Fruit fly (Drosophila melanogaster) whole organism, prepupa: ENCODE measurements around the gene eIF4E3.

ENCODE experiments used
- Blimp-1 ChIP-seq: fragments of 200-800 bp; sonication (Bioruptor generic); optimal IDR thresholded peaks from 3 replicates; lab custom pipeline; 2017; ENCODE audit warnings: missing biosample characterization, missing genetic modification characterization, mild to moderate bottlenecking, moderate library complexity, missing genetic modification reagents
- CG10631 ChIP-seq: fragments of 200-800 bp; sonication (Bioruptor generic); optimal IDR thresholded peaks from 2 replicates; lab custom pipeline; 2016; ENCODE audit warnings: missing biosample characterization, missing genetic modification characterization
- CG10669 ChIP-seq: fragments of 200-800 bp; sonication (Bioruptor generic); optimal IDR thresholded peaks from 3 replicates; lab custom pipeline; 2018; ENCODE audit warnings: missing biosample characterization, mild to moderate bottlenecking, missing genetic modification characterization, moderate library complexity
- CG11294 ChIP-seq: fragments of 200-800 bp; sonication (Bioruptor generic); IDR thresholded peaks from 2 replicates; pipeline ENCODE4 v1.3.6; 2022; ENCODE audit warnings: missing biosample characterization, missing genetic modification characterization
- CG11762 ChIP-seq: fragments of 200-800 bp; sonication (Bioruptor generic); optimal IDR thresholded peaks from 3 replicates; lab custom pipeline; 2016; ENCODE audit warnings: missing biosample characterization, missing genetic modification characterization; ENCODE audit not compliant: insufficient read depth
- CG16779 ChIP-seq: fragments of 200-800 bp; sonication (Bioruptor generic); optimal IDR thresholded peaks from 3 replicates; lab custom pipeline; 2017; ENCODE audit warnings: missing biosample characterization, mild to moderate bottlenecking, missing genetic modification characterization
- CG3032 ChIP-seq: fragments of 200-800 bp; optimal IDR thresholded peaks from 2 replicates; lab custom pipeline; 2019; ENCODE audit warnings: missing biosample characterization, mild to moderate bottlenecking, missing genetic modification characterization, moderate library complexity
- CG31627 ChIP-seq: fragments of 200-800 bp; sonication (Bioruptor generic); optimal IDR thresholded peaks from 3 replicates; lab custom pipeline; 2016; ENCODE audit warnings: missing biosample characterization, missing genetic modification characterization
- CG34406 ChIP-seq: fragments of 200-800 bp; sonication (Bioruptor generic); optimal IDR thresholded peaks from 3 replicates; lab custom pipeline; 2016; ENCODE audit warnings: missing biosample characterization, missing genetic modification characterization
- CG6163 ChIP-seq: fragments of 200-800 bp; sonication (Bioruptor generic); IDR thresholded peaks from 3 replicates; pipeline ENCODE4 v1.3.6; 2022; ENCODE audit warnings: missing biosample characterization, missing genetic modification characterization
- CG6276 ChIP-seq: fragments of 200-800 bp; sonication (Bioruptor generic); optimal IDR thresholded peaks from 2 replicates; lab custom pipeline; 2017; ENCODE audit warnings: missing biosample characterization, mild to moderate bottlenecking, missing genetic modification characterization
- CG6808 ChIP-seq: fragments of 200-800 bp; sonication (Bioruptor generic); optimal IDR thresholded peaks from 3 replicates; lab custom pipeline; 2017; ENCODE audit warnings: missing biosample characterization, missing genetic modification characterization, mild to moderate bottlenecking, moderate library complexity, missing genetic modification reagents
- CG6854 ChIP-seq: fragments of 200-800 bp; sonication (Bioruptor generic); optimal IDR thresholded peaks from 2 replicates; lab custom pipeline; 2017; ENCODE audit warnings: missing biosample characterization, mild to moderate bottlenecking, missing genetic modification characterization
- CG8119 ChIP-seq: fragments of 200-800 bp; sonication (Bioruptor generic); IDR thresholded peaks from 3 replicates; pipeline ENCODE4 v1.3.6; 2022; ENCODE audit warnings: missing biosample characterization, missing genetic modification characterization
- CG8632 ChIP-seq: fragments of 200-800 bp; sonication (Bioruptor generic); optimal IDR thresholded peaks from 3 replicates; lab custom pipeline; 2016; ENCODE audit warnings: missing biosample characterization, missing genetic modification characterization
- Eip75B ChIP-seq: fragments of 200-800 bp; sonication (Bioruptor generic); optimal IDR thresholded peaks from 3 replicates; lab custom pipeline; 2016; ENCODE audit warnings: missing biosample characterization, missing genetic modification characterization
- Eip78C ChIP-seq: fragments of 200-800 bp; sonication (Bioruptor generic); peaks from one replicate; lab custom pipeline; 2016; ENCODE audit warnings: missing biosample characterization, missing genetic modification characterization
- Eip93F ChIP-seq: fragments of 200-800 bp; sonication (Bioruptor generic); optimal IDR thresholded peaks from 2 replicates; lab custom pipeline; 2016; ENCODE audit warnings: missing biosample characterization, mild to moderate bottlenecking, missing genetic modification characterization
- Ets21C ChIP-seq: fragments of 200-800 bp; sonication (Bioruptor generic); optimal IDR thresholded peaks from 3 replicates; lab custom pipeline; 2016; ENCODE audit warnings: missing biosample characterization, missing genetic modification characterization
- Gug ChIP-seq: fragments of 200-800 bp; sonication (Bioruptor generic); IDR thresholded peaks from 2 replicates; pipeline ENCODE4 v1.3.6; 2022; ENCODE audit warnings: missing biosample characterization, missing genetic modification characterization
- Hr38 ChIP-seq: sonication (Bioruptor generic); optimal IDR thresholded peaks from 2 replicates; lab custom pipeline; 2016; ENCODE audit warnings: missing biosample characterization, missing genetic modification characterization
- Hr4 ChIP-seq: fragments of 200-800 bp; sonication (Bioruptor generic); optimal IDR thresholded peaks from 3 replicates; lab custom pipeline; 2016; ENCODE audit warnings: missing biosample characterization, missing genetic modification characterization
- Lpt ChIP-seq: fragments of 200-800 bp; sonication (Bioruptor generic); optimal IDR thresholded peaks from 3 replicates; lab custom pipeline; 2016; ENCODE audit warnings: missing biosample characterization, missing genetic modification characterization
- OdsH ChIP-seq: fragments of 200-800 bp; sonication (Bioruptor generic); optimal IDR thresholded peaks from 3 replicates; lab custom pipeline; 2016; ENCODE audit warnings: missing biosample characterization, missing genetic modification characterization
- Smox ChIP-seq: fragments of 200-800 bp; sonication (Bioruptor generic); optimal IDR thresholded peaks from 3 replicates; lab custom pipeline; 2016; ENCODE audit warnings: missing biosample characterization, missing genetic modification characterization
- Sox102F ChIP-seq: fragments of 200-800 bp; sonication (Bioruptor generic); optimal IDR thresholded peaks from 2 replicates; lab custom pipeline; 2016; ENCODE audit warnings: missing biosample characterization, mild to moderate bottlenecking, missing genetic modification characterization
- Sox14 ChIP-seq: fragments of 200-800 bp; sonication (Bioruptor generic); optimal IDR thresholded peaks from 3 replicates; lab custom pipeline; 2016; ENCODE audit warnings: missing biosample characterization, missing genetic modification characterization
- Sox15 ChIP-seq: fragments of 200-800 bp; sonication (Bioruptor generic); optimal IDR thresholded peaks from 3 replicates; lab custom pipeline; 2016; ENCODE audit warnings: missing biosample characterization, missing genetic modification characterization
- achi ChIP-seq: fragments of 200-800 bp; sonication (Bioruptor generic); optimal IDR thresholded peaks from 3 replicates; lab custom pipeline; 2016; ENCODE audit warnings: missing biosample characterization, missing genetic modification characterization
- acj6 ChIP-seq: fragments of 200-800 bp; sonication (Bioruptor generic); optimal IDR thresholded peaks from 3 replicates; lab custom pipeline; 2016; ENCODE audit warnings: missing biosample characterization, missing genetic modification characterization
- cyc ChIP-seq: fragments of 200-800 bp; sonication (Bioruptor generic); optimal IDR thresholded peaks from 3 replicates; lab custom pipeline; 2016; ENCODE audit warnings: missing biosample characterization, missing genetic modification characterization
- dac ChIP-seq: fragments of 200-800 bp; sonication (Bioruptor generic); optimal IDR thresholded peaks from 2 replicates; lab custom pipeline; 2017; ENCODE audit warnings: missing biosample characterization, mild to moderate bottlenecking, missing genetic modification characterization
- dsx ChIP-seq: fragments of 200-800 bp; optimal IDR thresholded peaks from 3 replicates; lab custom pipeline; 2019; ENCODE audit warnings: missing biosample characterization, mild to moderate bottlenecking, missing genetic modification characterization, moderate library complexity; ENCODE audit not compliant: poor library complexity, severe bottlenecking
- fd59A ChIP-seq: fragments of 200-800 bp; sonication (Bioruptor generic); optimal IDR thresholded peaks from 2 replicates; lab custom pipeline; 2017; ENCODE audit warnings: missing biosample characterization, mild to moderate bottlenecking, missing genetic modification characterization, missing genetic modification reagents
- fd85E ChIP-seq: fragments of 200-800 bp; sonication (Bioruptor generic); optimal IDR thresholded peaks from 3 replicates; lab custom pipeline; 2016; ENCODE audit warnings: missing biosample characterization, missing genetic modification characterization
- fkh ChIP-seq: fragments of 200-800 bp; sonication (Bioruptor generic); optimal IDR thresholded peaks from 3 replicates; lab custom pipeline; 2017; ENCODE audit warnings: missing biosample characterization, mild to moderate bottlenecking, missing genetic modification characterization, moderate library complexity
- lz ChIP-seq: fragments of 200-800 bp; sonication (Bioruptor generic); optimal IDR thresholded peaks from 3 replicates; lab custom pipeline; 2016; ENCODE audit warnings: missing biosample characterization, missing genetic modification characterization
- net ChIP-seq: fragments of 200-800 bp; sonication (Bioruptor generic); optimal IDR thresholded peaks from 3 replicates; lab custom pipeline; 2016; ENCODE audit warnings: missing biosample characterization, missing genetic modification characterization
- salr ChIP-seq, 2 experiments: fragments of 200-800 bp; sonication (Bioruptor generic); optimal IDR thresholded peaks; 3 replicates each; lab custom pipeline; 2016 to 2018; ENCODE audit warnings: missing biosample characterization in 2 of 2, missing genetic modification characterization in 2 of 2, mild to moderate bottlenecking in 1 of 2
- spab ChIP-seq: fragments of 200-800 bp; sonication (Bioruptor generic); optimal IDR thresholded peaks from 2 replicates; lab custom pipeline; 2017; ENCODE audit warnings: missing biosample characterization, mild to moderate bottlenecking, missing genetic modification characterization, missing genetic modification reagents
- ss ChIP-seq, 2 experiments: fragments of 200-800 bp; sonication (Bioruptor generic); optimal IDR thresholded peaks; 2 replicates in 1 of 2; 3 replicates in 1 of 2; lab custom pipeline; 2017 to 2018; ENCODE audit warnings: mild to moderate bottlenecking in 2 of 2, missing biosample characterization in 2 of 2, missing genetic modification characterization in 2 of 2, moderate library complexity in 1 of 2
- svp ChIP-seq: fragments of 200-800 bp; sonication (Bioruptor generic); peaks from one replicate; lab custom pipeline; 2016; ENCODE audit warnings: missing biosample characterization, missing genetic modification characterization
- topi ChIP-seq: fragments of 200-800 bp; sonication (Bioruptor generic); optimal IDR thresholded peaks from 3 replicates; lab custom pipeline; 2016; ENCODE audit warnings: missing biosample characterization, missing genetic modification characterization
- vri ChIP-seq: fragments of 200-800 bp; sonication (Bioruptor generic); optimal IDR thresholded peaks from 3 replicates; lab custom pipeline; 2016; ENCODE audit warnings: missing biosample characterization, mild to moderate bottlenecking, missing genetic modification characterization

The eIF4E3 gene

dm6 chr3L:8185263-8186227 lies 43.5 kb upstream of the eIF4E3 start (continued):
- TF ChIP-seq Sox102F (no peak), salr (GFP tag; optimal IDR thresholded peaks at IDR 0.05; lab: Kevin White, UChicago) (peak; percentile 23 to 29), CG6854 (GFP tag; lab: Kevin White, UChicago) (no peak), Eip78C (GFP tag; lab: Kevin White, UChicago) (peak; percentile 94), Blimp-1 (GFP tag; lab: Kevin White, UChicago) (no peak), svp (GFP tag; lab: Kevin White, UChicago) (peak; percentile 77), CG31627 (peak; percentile 28), Smox (no peak), CG8119 (GFP tag; lab: Robert Waterston, UW) (peak; percentile 50), CG6276 (GFP tag; lab: Kevin White, UChicago) (no peak), ss (GFP tag; optimal IDR thresholded peaks at IDR 0.05; lab: Kevin White, UChicago) (peak in 1 of 2 experiments; percentile 13), Eip75B (GFP tag; lab: Kevin White, UChicago) (peak; percentile 63), CG11294 (GFP tag; lab: Robert Waterston, UW) (peak; percentile 32; the same call in 1 of the 2 replicates), CG34406 (peak; percentile 25), CG8632 (peak; percentile 50), dsx (GFP tag; lab: Kevin White, UChicago) (peak; percentile 36), Ets21C (GFP tag; lab: Kevin White, UChicago) (peak; percentile 21), CG10669 (GFP tag; lab: Kevin White, UChicago) (peak; percentile 67), net (GFP tag; lab: Kevin White, UChicago) (peak; percentile 55), fd85E (no peak), cyc (GFP tag; lab: Kevin White, UChicago) (peak; percentile 31), spab (peak; percentile 53), achi (peak; percentile 60), CG3032 (tag; lab: Kevin White, UChicago) (peak; percentile 46), CG11762 (GFP tag; lab: Kevin White, UChicago) (peak; percentile 57), CG10631 (GFP tag; lab: Kevin White, UChicago) (peak; percentile 50), Lpt (GFP tag; lab: Kevin White, UChicago) (peak; percentile 40), CG6163 (GFP tag; lab: Robert Waterston, UW) (peak; percentile 63; the same call in 2 of the 3 replicates)
- TF ChIP-seq, all 60 proteins: peak for 50

dm6 chr3L:8186627-8187396 lies 42.2 kb upstream of the eIF4E3 start, which contains the start of the genes ERR and Atg18a:
Gene ERR (minus strand): TSS chr3L:8186671.
Gene Atg18a (plus strand): TSS chr3L:8186857.
- TF ChIP-seq Hr38 (GFP tag; lab: Kevin White, UChicago) (peak; percentile 60), fd59A (GFP tag; lab: Kevin White, UChicago) (peak; percentile 71), CG34406 (peak; percentile 82), cyc (GFP tag; lab: Kevin White, UChicago) (peak; percentile 91), Sox14 (GFP tag; lab: Kevin White, UChicago) (peak; percentile 93), Ets21C (GFP tag; lab: Kevin White, UChicago) (peak; percentile 87), net (GFP tag; lab: Kevin White, UChicago) (peak; percentile 67), dsx (GFP tag; lab: Kevin White, UChicago) (peak; percentile 65), CG3032 (tag; lab: Kevin White, UChicago) (peak; percentile 90), CG6808 (GFP tag; lab: Kevin White, UChicago) (peak; percentile 58), lz (GFP tag; lab: Kevin White, UChicago) (peak; percentile 91), fkh (GFP tag; lab: Kevin White, UChicago) (peak; percentile 63), Gug (GFP tag; lab: Robert Waterston, UW) (peak; percentile 82), Smox (no peak), dac (GFP tag; lab: Kevin White, UChicago) (peak; percentile 73), Sox15 (GFP tag; lab: Kevin White, UChicago) (peak; percentile 90), CG6163 (GFP tag; lab: Robert Waterston, UW) (peak; percentile 85), vri (GFP tag; lab: Kevin White, UChicago) (peak; percentile 68), salr (GFP tag; optimal IDR thresholded peaks at IDR 0.05; lab: Kevin White, UChicago) (peak in 1 of 2 experiments; percentile 60), acj6 (GFP tag; lab: Kevin White, UChicago) (peak; percentile 89), CG10631 (GFP tag; lab: Kevin White, UChicago) (peak; percentile 93), topi (GFP tag; lab: Kevin White, UChicago) (peak; percentile 78), CG11762 (GFP tag; lab: Kevin White, UChicago) (peak; percentile 61), Hr4 (GFP tag; lab: Kevin White, UChicago) (peak; percentile 90), OdsH (GFP tag; lab: Kevin White, UChicago) (peak; percentile 89), fd85E (peak; percentile 67), CG16779 (tag; lab: Kevin White, UChicago) (no peak), Eip93F (GFP tag; lab: Kevin White, UChicago) (no peak), Lpt (GFP tag; lab: Kevin White, UChicago) (peak; percentile 73)
